Fruit fly (Drosophila melanogaster) whole organism, embryonic: ENCODE results near the gene CG8369.

Experiments
- CG1024 ChIP-seq: fragments of 200-800 bp; sonication (Bioruptor generic); IDR thresholded peaks from 2 replicates; pipeline ENCODE4 v1.3.6; 2022; ENCODE audit warnings: missing biosample characterization, missing genetic modification characterization
- CG12071 ChIP-seq: fragments of 200-800 bp; sonication (Bioruptor generic); optimal IDR thresholded peaks from 3 replicates; lab custom pipeline; 2018; ENCODE audit warnings: missing biosample characterization, mild to moderate bottlenecking, missing genetic modification characterization
- CG13296 ChIP-seq: fragments of 200-800 bp; sonication (Bioruptor generic); optimal IDR thresholded peaks from 3 replicates; lab custom pipeline; 2018; ENCODE audit warnings: missing biosample characterization, mild to moderate bottlenecking, missing genetic modification characterization
- CG14014 ChIP-seq: fragments of 200-800 bp; sonication (Bioruptor generic); IDR thresholded peaks from 2 replicates; pipeline ENCODE4 v1.3.6; 2022; ENCODE audit warnings: missing biosample characterization, missing genetic modification characterization
- CG17328 ChIP-seq: fragments of 200-800 bp; sonication (Bioruptor generic); IDR thresholded peaks from 2 replicates; pipeline ENCODE4 v1.3.6; 2022; ENCODE audit warnings: missing biosample characterization, missing genetic modification characterization
- CG17361 ChIP-seq: fragments of 200-800 bp; sonication (Bioruptor generic); IDR thresholded peaks from 3 replicates; pipeline ENCODE4 v1.3.6; 2022; ENCODE audit warnings: missing biosample characterization, missing genetic modification characterization
- CG17385 ChIP-seq: fragments of 200-800 bp; sonication (Bioruptor generic); optimal IDR thresholded peaks from 3 replicates; lab custom pipeline; 2018; ENCODE audit warnings: missing biosample characterization, mild to moderate bottlenecking, missing genetic modification characterization
- CG2202 ChIP-seq: fragments of 200-800 bp; sonication (Bioruptor generic); optimal IDR thresholded peaks from 2 replicates; lab custom pipeline; 2018; ENCODE audit warnings: missing biosample characterization, mild to moderate bottlenecking, missing genetic modification characterization
- CG2875 ChIP-seq: fragments of 200-800 bp; sonication (Bioruptor generic); optimal IDR thresholded peaks from 2 replicates; lab custom pipeline; 2017; ENCODE audit warnings: missing biosample characterization, mild to moderate bottlenecking, missing genetic modification characterization, missing genetic modification reagents
- CG3726 ChIP-seq: fragments of 200-800 bp; sonication (Bioruptor generic); IDR thresholded peaks from 3 replicates; pipeline ENCODE4, ENCODE4 v1.3.6; 2022; ENCODE audit warnings: missing biosample characterization, missing genetic modification characterization
- CG43689 ChIP-seq: fragments of 200-800 bp; sonication (Bioruptor generic); IDR thresholded peaks from 2 replicates; pipeline ENCODE4 v1.3.6; 2022; ENCODE audit warnings: missing biosample characterization, missing genetic modification characterization
- CG6683 ChIP-seq: fragments of 200-800 bp; sonication (Bioruptor generic); optimal IDR thresholded peaks from 2 replicates; lab custom pipeline; 2017; ENCODE audit warnings: missing biosample characterization, mild to moderate bottlenecking, missing genetic modification characterization, missing genetic modification reagents
- CG6765 ChIP-seq: fragments of 200-800 bp; sonication (Bioruptor generic); optimal IDR thresholded peaks from 3 replicates; lab custom pipeline; 2017; ENCODE audit warnings: missing biosample characterization, mild to moderate bottlenecking, missing genetic modification characterization
- CG7987 ChIP-seq: fragments of 200-800 bp; sonication (Bioruptor generic); optimal IDR thresholded peaks from 2 replicates; lab custom pipeline; 2018; ENCODE audit warnings: missing biosample characterization, mild to moderate bottlenecking, missing genetic modification characterization, moderate library complexity
- Chrac-16 ChIP-seq: fragments of 200-800 bp; sonication (Bioruptor generic); optimal IDR thresholded peaks from 3 replicates; lab custom pipeline; 2016; ENCODE audit warnings: missing biosample characterization, missing genetic modification characterization
- Dll ChIP-seq: fragments of 200-800 bp; sonication (Bioruptor generic); IDR thresholded peaks from 4 replicates; pipeline ENCODE4 v1.3.6; 2022; ENCODE audit warnings: missing biosample characterization, missing genetic modification characterization; ENCODE audit not compliant: partially characterized antibody
- HmgD ChIP-seq: fragments of 200-800 bp; sonication (Bioruptor generic); optimal IDR thresholded peaks from 3 replicates; lab custom pipeline; 2016; ENCODE audit warnings: missing biosample characterization, missing genetic modification characterization
- Lpt ChIP-seq: fragments of >200 bp; optimal IDR thresholded peaks from 2 replicates; lab custom pipeline; 2018; ENCODE audit warnings: missing biosample characterization, missing genetic modification characterization
- NfI ChIP-seq: fragments of 200-800 bp; sonication (Bioruptor generic); optimal IDR thresholded peaks from 3 replicates; lab custom pipeline; 2018; ENCODE audit warnings: missing biosample characterization, mild to moderate bottlenecking, missing genetic modification characterization, moderate library complexity
- TFAM ChIP-seq: fragments of 200-800 bp; sonication (Bioruptor generic); optimal IDR thresholded peaks from 2 replicates; lab custom pipeline; 2017; ENCODE audit warnings: missing biosample characterization, missing genetic modification characterization, inconsistent platforms
- Xbp1 ChIP-seq: fragments of 200-800 bp; sonication (Bioruptor generic); optimal IDR thresholded peaks from 3 replicates; lab custom pipeline; 2016; ENCODE audit warnings: missing biosample characterization, mild to moderate bottlenecking, missing genetic modification characterization
- ab ChIP-seq: fragments of 200-800 bp; sonication (Bioruptor generic); optimal IDR thresholded peaks from 2 replicates; lab custom pipeline; 2016; ENCODE audit warnings: missing biosample characterization, missing genetic modification characterization
- ap ChIP-seq: fragments of 200-800 bp; sonication (Bioruptor generic); IDR thresholded peaks from 2 replicates; pipeline ENCODE4 v1.3.6; 2022; ENCODE audit warnings: missing biosample characterization, missing genetic modification characterization
- ato ChIP-seq: fragments of 200-800 bp; sonication (Bioruptor generic); IDR thresholded peaks from 2 replicates; pipeline ENCODE4 v1.3.6; 2022; ENCODE audit warnings: missing biosample characterization, missing genetic modification characterization; ENCODE audit not compliant: partially characterized antibody
- crp ChIP-seq, 2 experiments: fragments of 200-800 bp; sonication (Bioruptor generic); optimal IDR thresholded peaks; 2 replicates in 1 of 2; 3 replicates in 1 of 2; lab custom pipeline; 2017; ENCODE audit warnings: missing biosample characterization in 2 of 2, missing genetic modification characterization in 2 of 2, mild to moderate bottlenecking in 1 of 2, moderate library complexity in 1 of 2
- dan ChIP-seq: fragments of 200-800 bp; sonication (Bioruptor generic); IDR thresholded peaks from 2 replicates; pipeline ENCODE4 v1.3.6; 2022; ENCODE audit warnings: missing biosample characterization, missing genetic modification characterization
- danr ChIP-seq: fragments of 200-800 bp; sonication (Bioruptor generic); IDR thresholded peaks from 2 replicates; pipeline ENCODE4 v1.3.6; 2022; ENCODE audit warnings: missing biosample characterization, missing genetic modification characterization
- dati ChIP-seq: fragments of 200-800 bp; sonication (Bioruptor generic); IDR thresholded peaks from 2 replicates; pipeline ENCODE4 v1.3.6; 2022; ENCODE audit warnings: missing biosample characterization, missing genetic modification characterization
- dimm ChIP-seq: fragments of 200-800 bp; sonication (Bioruptor generic); IDR thresholded peaks from 2 replicates; pipeline ENCODE4 v1.3.6; 2022; ENCODE audit warnings: missing biosample characterization, missing genetic modification characterization
- exex ChIP-seq: fragments of 200-800 bp; sonication (Bioruptor generic); optimal IDR thresholded peaks from 4 replicates; lab custom pipeline; 2018; ENCODE audit warnings: missing biosample characterization, mild to moderate bottlenecking, missing genetic modification characterization, moderate library complexity
- fd96Cb ChIP-seq: fragments of 200-800 bp; sonication (Bioruptor generic); optimal IDR thresholded peaks from 2 replicates; lab custom pipeline; 2018; ENCODE audit warnings: missing biosample characterization, mild to moderate bottlenecking, missing genetic modification characterization, moderate library complexity
- fru ChIP-seq: fragments of >200 bp; optimal IDR thresholded peaks from 2 replicates; lab custom pipeline; 2017
- ftz-f1 ChIP-seq: fragments of 200-800 bp; sonication (Bioruptor generic); optimal IDR thresholded peaks from 2 replicates; lab custom pipeline; 2016; ENCODE audit warnings: missing biosample characterization, missing genetic modification characterization
- hb ChIP-seq: fragments of 200-800 bp; sonication (Bioruptor generic); IDR thresholded peaks from 3 replicates; pipeline ENCODE4 v1.3.6; 2022; ENCODE audit warnings: missing biosample characterization, missing genetic modification characterization; ENCODE audit not compliant: partially characterized antibody
- insv ChIP-seq, 2 experiments: fragments of 200-800 bp; sonication (Bioruptor generic); optimal IDR thresholded peaks; 3 replicates each; lab custom pipeline; 2016 to 2018; ENCODE audit warnings: missing biosample characterization in 2 of 2, missing genetic modification characterization in 2 of 2
- inv ChIP-seq: fragments of 200-800 bp; sonication (Bioruptor generic); IDR thresholded peaks from 2 replicates; pipeline ENCODE4 v1.3.6; 2022; ENCODE audit warnings: missing biosample characterization, missing genetic modification characterization; ENCODE audit not compliant: partially characterized antibody
- kah ChIP-seq: fragments of 200-800 bp; sonication (Bioruptor generic); optimal IDR thresholded peaks from 2 replicates; lab custom pipeline; 2018; ENCODE audit warnings: missing biosample characterization, mild to moderate bottlenecking, missing genetic modification characterization
- knrl ChIP-seq: fragments of 200-800 bp; sonication (Bioruptor generic); IDR thresholded peaks from 3 replicates; pipeline ENCODE4 v1.3.6; 2022; ENCODE audit warnings: missing biosample characterization, missing genetic modification characterization; ENCODE audit not compliant: partially characterized antibody
- lbe ChIP-seq: fragments of 200-800 bp; sonication (Bioruptor generic); optimal IDR thresholded peaks from 2 replicates; lab custom pipeline; 2016; ENCODE audit warnings: missing biosample characterization, mild to moderate bottlenecking, missing genetic modification characterization
- luna ChIP-seq: fragments of 200-800 bp; sonication (Bioruptor generic); optimal IDR thresholded peaks from 2 replicates; lab custom pipeline; 2016; ENCODE audit warnings: missing biosample characterization, missing genetic modification characterization
- peb ChIP-seq: fragments of 200-800 bp; sonication (Bioruptor generic); IDR thresholded peaks from 2 replicates; pipeline ENCODE4 v1.3.6; 2022; ENCODE audit warnings: missing biosample characterization, missing genetic modification characterization
- pfk ChIP-seq: fragments of 200-800 bp; sonication (Bioruptor generic); optimal IDR thresholded peaks from 2 replicates; lab custom pipeline; 2018; ENCODE audit warnings: missing biosample characterization, mild to moderate bottlenecking, missing genetic modification characterization, moderate library complexity
- psq ChIP-seq: fragments of 200-800 bp; sonication (Bioruptor generic); optimal IDR thresholded peaks from 2 replicates; lab custom pipeline; 2017; ENCODE audit warnings: missing biosample characterization, missing genetic modification characterization
- ranshi ChIP-seq: fragments of 200-800 bp; sonication (Bioruptor generic); IDR thresholded peaks from 2 replicates; pipeline ENCODE4 v1.3.6; 2022; ENCODE audit warnings: missing biosample characterization, missing genetic modification characterization
- row ChIP-seq: fragments of 200-800 bp; sonication (Bioruptor generic); IDR thresholded peaks from 3 replicates; pipeline ENCODE4 v1.3.6; 2022; ENCODE audit warnings: missing biosample characterization, missing genetic modification characterization
- sc ChIP-seq, 3 experiments: fragments of >200 bp in 2 of 3; fragments of 200-800 bp in 1 of 3; sonication (Bioruptor generic) in 1 of 3; optimal IDR thresholded peaks; 2 replicates in 2 of 3; 3 replicates in 1 of 3; lab custom pipeline; 2017; ENCODE audit warnings: mild to moderate bottlenecking in 1 of 3, missing biosample characterization in 1 of 3, missing genetic modification characterization in 1 of 3, missing genetic modification reagents in 1 of 3
- slbo ChIP-seq: fragments of 200-800 bp; sonication (Bioruptor generic); IDR thresholded peaks from 2 replicates; pipeline ENCODE4 v1.3.6; 2022; ENCODE audit warnings: missing biosample characterization, missing genetic modification characterization
- slou ChIP-seq: fragments of 200-800 bp; sonication (Bioruptor generic); optimal IDR thresholded peaks from 3 replicates; lab custom pipeline; 2016; ENCODE audit warnings: missing biosample characterization, missing genetic modification characterization
- sr ChIP-seq: fragments of 200-800 bp; sonication (Bioruptor generic); IDR thresholded peaks from 3 replicates; pipeline ENCODE4 v1.3.6; 2022; ENCODE audit warnings: missing biosample characterization, missing genetic modification characterization
- z ChIP-seq: fragments of 200-800 bp; sonication (Bioruptor generic); IDR thresholded peaks from 3 replicates; pipeline ENCODE4 v1.3.6; 2022; ENCODE audit warnings: missing biosample characterization, missing genetic modification characterization

Gene CG8369

DNA sequence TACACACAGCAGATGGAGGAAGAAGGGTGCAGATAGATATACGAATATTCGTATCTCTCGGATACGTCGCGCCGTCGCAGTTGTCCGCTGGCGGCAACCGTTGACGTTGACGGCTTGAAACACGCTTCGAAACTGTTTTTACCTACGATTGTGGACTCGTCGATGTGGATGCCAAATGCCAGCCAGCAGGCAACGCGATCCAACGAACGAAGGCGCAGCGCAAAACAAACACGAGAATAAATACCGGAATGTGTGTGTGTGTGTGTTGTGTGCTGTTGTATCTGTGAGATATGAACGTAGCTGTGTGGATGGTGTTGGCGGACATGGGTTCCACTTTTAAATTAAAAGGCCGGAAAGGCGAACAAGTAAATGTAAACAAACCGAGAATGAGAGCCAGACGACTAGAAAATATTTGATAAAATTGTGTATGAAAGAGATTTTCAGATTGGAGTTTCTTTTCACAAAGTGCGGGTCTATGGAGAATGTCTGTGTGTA lies 24.4 kb downstream of the CG8369 start (continued):
- TF ChIP-seq insv (GFP tag; optimal IDR thresholded peaks at IDR 0.05; lab: Kevin White, UChicago) (peak in 1 of 2 experiments; percentile 83), CG2202 (peak; percentile 17), CG6683 (GFP tag; lab: Kevin White, UChicago) (peak; percentile 46), CG7987 (GFP tag; lab: Kevin White, UChicago) (peak; percentile 89), sr (GFP tag; lab: Robert Waterston, UW) (peak; percentile 4; the same call in 1 of the 3 replicates), CG1024 (GFP tag; lab: Robert Waterston, UW) (0 out of 2 replicates have a peak, but pooled peaks have one; percentile 19), fru (no peak), TFAM (no peak), dimm (GFP tag; lab: Robert Waterston, UW) (no peak), CG2875 (peak; percentile 51), luna (GFP tag; lab: Kevin White, UChicago) (no peak), CG17385 (GFP tag; lab: Kevin White, UChicago) (peak; percentile 35), lbe (GFP tag; lab: Kevin White, UChicago) (peak; percentile 23), fd96Cb (tag; lab: Kevin White, UChicago) (no peak), kah (GFP tag; lab: Kevin White, UChicago) (peak; percentile 35), CG14014 (GFP tag; lab: Robert Waterston, UW) (peak; percentile 52; the same call in 1 of the 2 replicates), ap (GFP tag; lab: Robert Waterston, UW) (no peak), slbo (GFP tag; lab: Robert Waterston, UW) (peak; percentile 46), dati (no peak), z (GFP tag; lab: Robert Waterston, UW) (peak; percentile 75; the same call in 2 of the 3 replicates), ftz-f1 (GFP tag; lab: Kevin White, UChicago) (peak; percentile 35), CG12071 (peak; percentile 80), dan (GFP tag; lab: Robert Waterston, UW) (no peak), CG6765 (peak; percentile 69), sc (optimal IDR thresholded peaks at IDR 0.05; lab: Kevin White, UChicago) (no peak), sc (GFP tag; optimal IDR thresholded peaks at IDR 0.05; lab: Kevin White, UChicago) (peak; percentile 6), inv (GFP tag; lab: Robert Waterston, UW) (no peak), ab (GFP tag; lab: Kevin White, UChicago) (no peak), Dll (GFP tag; lab: Robert Waterston, UW) (0 out of 4 replicates have a peak, but pooled peaks have one; percentile 26), Lpt (no peak), exex (tag; lab: Kevin White, UChicago) (no peak), ato (GFP tag; lab: Robert Waterston, UW) (no peak; the same call in 1 of the 2 replicates), CG17361 (GFP tag; lab: Robert Waterston, UW) (peak; percentile 20; the same call in 1 of the 3 replicates), CG13296 (GFP tag; lab: Kevin White, UChicago) (peak; percentile 76), CG3726 (GFP tag; lab: Robert Waterston, UW) (no peak; the same call in 2 of the 3 replicates), hb (no peak), ranshi (peak; percentile 48; the same call in 1 of the 2 replicates), CG17328 (GFP tag; lab: Robert Waterston, UW) (peak; percentile 64), psq (GFP tag; lab: Kevin White, UChicago) (peak; percentile 97), HmgD (peak; percentile 10), danr (GFP tag; lab: Robert Waterston, UW) (no peak), Xbp1 (peak; percentile 16), peb (GFP tag; lab: Robert Waterston, UW) (no peak), knrl (no peak; the same call in 2 of the 3 replicates), NfI (peak; percentile 21), crp (GFP tag; optimal IDR thresholded peaks at IDR 0.05; lab: Kevin White, UChicago) (no peak), row (peak; percentile 10; the same call in 1 of the 3 replicates), CG43689 (GFP tag; lab: Robert Waterston, UW) (no peak), pfk (peak; percentile 64), Chrac-16 (no peak), slou (GFP tag; lab: Kevin White, UChicago) (no peak)
